Worm (Caenorhabditis elegans) whole organism, mixed stage, embryonic: ENCODE results near the gene ceh-57.

Source experiments
- bed-3 ChIP-seq: fragments of 200-800 bp; sonication (Bioruptor generic); optimal IDR thresholded peaks from 3 replicates; lab custom pipeline; 2018; ENCODE audit warnings: mild to moderate bottlenecking, missing genetic modification characterization, moderate library complexity, missing compliant biosample characterization
- blmp-1 ChIP-seq: fragments of 150-350 bp; optimal IDR thresholded peaks from 2 replicates; lab custom pipeline; 2014; ENCODE audit warnings: missing biosample characterization, missing genetic modification characterization
- ceh-39 ChIP-seq: fragments of 150-350 bp; optimal IDR thresholded peaks from 2 replicates; lab custom pipeline; 2014; ENCODE audit warnings: missing biosample characterization, missing genetic modification characterization
- ceh-43 ChIP-seq: fragments of 200-800 bp; sonication (Bioruptor generic); optimal IDR thresholded peaks from 2 replicates; lab custom pipeline; 2018; ENCODE audit warnings: mild to moderate bottlenecking, missing genetic modification characterization, moderate library complexity, missing compliant biosample characterization
- ceh-83 ChIP-seq: fragments of 200-800 bp; sonication (Bioruptor generic); optimal IDR thresholded peaks from 2 replicates; lab custom pipeline; 2018; ENCODE audit warnings: mild to moderate bottlenecking, missing genetic modification characterization, missing compliant biosample characterization
- ces-1 ChIP-seq: fragments of 150-350 bp; optimal IDR thresholded peaks from 2 replicates; lab custom pipeline; 2014; ENCODE audit warnings: missing biosample characterization, missing genetic modification reagents, missing genetic modification characterization
- cnd-1 ChIP-seq: fragments of 200-800 bp; sonication (Bioruptor generic); optimal IDR thresholded peaks from 2 replicates; lab custom pipeline; 2018; ENCODE audit warnings: mild to moderate bottlenecking, missing genetic modification characterization, missing compliant biosample characterization
- drap-1 ChIP-seq: fragments of 200-800 bp; sonication (Bioruptor generic); optimal IDR thresholded peaks from 3 replicates; lab custom pipeline; 2018; ENCODE audit warnings: mild to moderate bottlenecking, missing genetic modification characterization, missing compliant biosample characterization
- elt-1 ChIP-seq: sonication (generic microtip); optimal IDR thresholded peaks from 2 replicates; lab custom pipeline; 2017; ENCODE audit warnings: missing genetic modification characterization, mild to moderate bottlenecking, missing compliant biosample characterization, antibody characterized with exemption, moderate library complexity, borderline replicate concordance; ENCODE audit not compliant: insufficient read depth
- elt-3 ChIP-seq: fragments of 150-350 bp; optimal IDR thresholded peaks from 2 replicates; lab custom pipeline; 2014; ENCODE audit warnings: missing biosample characterization, missing genetic modification characterization
- flh-1 ChIP-seq: fragments of 200-800 bp; sonication (Bioruptor generic); optimal IDR thresholded peaks from 2 replicates; lab custom pipeline; 2018; ENCODE audit warnings: mild to moderate bottlenecking, missing genetic modification characterization, moderate library complexity, missing compliant biosample characterization
- ham-2 ChIP-seq: fragments of 200-800 bp; sonication (Bioruptor generic); optimal IDR thresholded peaks from 2 replicates; lab custom pipeline; 2018; ENCODE audit warnings: mild to moderate bottlenecking, missing genetic modification characterization, missing compliant biosample characterization
- hlh-1 ChIP-seq: fragments of 150-350 bp; optimal IDR thresholded peaks from 2 replicates; lab custom pipeline; 2014; ENCODE audit warnings: missing biosample characterization, missing genetic modification reagents, missing genetic modification characterization
- lin-13 ChIP-seq: fragments of 150-350 bp; optimal IDR thresholded peaks from 2 replicates; lab custom pipeline; 2014; ENCODE audit warnings: missing biosample characterization, missing genetic modification characterization
- lin-32 ChIP-seq: fragments of 200-800 bp; sonication (Bioruptor generic); optimal IDR thresholded peaks from 2 replicates; lab custom pipeline; 2018; ENCODE audit warnings: mild to moderate bottlenecking, missing genetic modification characterization, missing compliant biosample characterization
- lsy-2 ChIP-seq: fragments of 150-350 bp; optimal IDR thresholded peaks from 2 replicates; lab custom pipeline; 2014; ENCODE audit warnings: missing biosample characterization, missing genetic modification characterization
- mab-5 ChIP-seq: fragments of 150-350 bp; optimal IDR thresholded peaks from 2 replicates; lab custom pipeline; 2014; ENCODE audit warnings: missing biosample characterization, missing genetic modification characterization
- mep-1 ChIP-seq: fragments of 150-350 bp; optimal IDR thresholded peaks from 2 replicates; lab custom pipeline; 2017; ENCODE audit warnings: missing biosample characterization, missing genetic modification reagents, missing genetic modification characterization, inconsistent platforms
- mls-2 ChIP-seq: sonication (generic microtip); optimal IDR thresholded peaks from 2 replicates; lab custom pipeline; 2016; ENCODE audit warnings: mild to moderate bottlenecking, missing genetic modification characterization, moderate library complexity, missing compliant biosample characterization
- nhr-12 ChIP-seq: fragments of 150-350 bp; optimal IDR thresholded peaks from 2 replicates; lab custom pipeline; 2014; ENCODE audit warnings: missing biosample characterization, missing genetic modification characterization
- nhr-2 ChIP-seq: fragments of 150-350 bp; optimal IDR thresholded peaks from 2 replicates; lab custom pipeline; 2014; ENCODE audit warnings: missing biosample characterization, missing genetic modification characterization
- nhr-237 ChIP-seq: fragments of 150-350 bp; optimal IDR thresholded peaks from 2 replicates; lab custom pipeline; 2014; ENCODE audit warnings: missing biosample characterization, missing genetic modification characterization
- nhr-28 ChIP-seq: fragments of 150-350 bp; optimal IDR thresholded peaks from 2 replicates; lab custom pipeline; 2014; ENCODE audit warnings: missing biosample characterization, missing genetic modification characterization
- nhr-76 ChIP-seq: sonication (generic microtip); optimal IDR thresholded peaks from 2 replicates; lab custom pipeline; 2017; ENCODE audit warnings: missing biosample characterization, missing genetic modification characterization
- pha-4 ChIP-seq: fragments of 150-350 bp; optimal IDR thresholded peaks from 2 replicates; lab custom pipeline; 2018; ENCODE audit warnings: missing biosample characterization, missing genetic modification reagents, missing genetic modification characterization
- snpc-4 ChIP-seq: fragments of 150-350 bp; optimal IDR thresholded peaks from 2 replicates; lab custom pipeline; 2014; ENCODE audit warnings: missing biosample characterization, missing genetic modification characterization
- tbx-8 ChIP-seq: fragments of 200-800 bp; sonication (Bioruptor generic); optimal IDR thresholded peaks from 2 replicates; lab custom pipeline; 2018; ENCODE audit warnings: mild to moderate bottlenecking, missing genetic modification characterization, moderate library complexity, missing compliant biosample characterization
- unc-120 ChIP-seq: sonication (generic microtip); optimal IDR thresholded peaks from 2 replicates; lab custom pipeline; 2017; ENCODE audit warnings: missing genetic modification characterization, missing compliant biosample characterization; ENCODE audit not compliant: poor library complexity, severe bottlenecking
- unc-39 ChIP-seq: fragments of 150-350 bp; optimal IDR thresholded peaks from 2 replicates; lab custom pipeline; 2014; ENCODE audit warnings: missing biosample characterization, missing genetic modification characterization
- unc-62 ChIP-seq: fragments of 150-350 bp; optimal IDR thresholded peaks from 2 replicates; lab custom pipeline; 2014; ENCODE audit warnings: missing biosample characterization, missing genetic modification reagents, missing genetic modification characterization
- zip-8 ChIP-seq: fragments of 150-350 bp; optimal IDR thresholded peaks from 2 replicates; lab custom pipeline; 2014; ENCODE audit warnings: missing biosample characterization, missing genetic modification characterization
- ztf-11 ChIP-seq: fragments of 150-350 bp; optimal IDR thresholded peaks from 2 replicates; lab custom pipeline; 2014; ENCODE audit warnings: missing biosample characterization, missing genetic modification characterization

Gene ceh-57

DNA sequence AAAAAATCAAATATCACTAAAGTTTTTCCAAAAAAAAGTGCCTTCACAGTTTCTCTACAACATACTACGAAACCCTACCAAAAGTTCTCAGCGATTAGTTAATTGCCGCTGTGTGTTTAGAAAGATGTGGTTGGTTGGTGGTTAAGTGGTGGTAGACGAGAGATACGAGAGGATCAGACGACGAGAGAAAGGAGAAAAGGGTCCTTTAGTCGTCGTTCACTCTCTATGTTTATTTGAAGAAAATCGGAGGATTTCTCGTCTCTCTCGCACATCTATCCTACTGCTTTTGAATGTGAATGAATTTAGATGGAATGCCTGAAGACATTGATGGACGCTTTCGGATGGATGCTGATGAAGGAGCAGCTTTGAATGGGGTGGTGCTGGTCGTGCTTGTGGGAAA is 3.7 kb upstream of the ceh-57 start:
- TF ChIP-seq snpc-4 (tag; lab: Kevin White, UChicago) (no peak), hlh-1 (tag; lab: Kevin White, UChicago) (peak; percentile 36), nhr-2 (no peak), ceh-43 (no peak), unc-120 (peak; percentile 14), ham-2 (GFP tag; lab: Kevin White, UChicago) (no peak), ces-1 (GFP tag; lab: Kevin White, UChicago) (peak; percentile 71), tbx-8 (GFP tag; lab: Kevin White, UChicago) (no peak), mep-1 (tag; lab: Kevin White, UChicago) (no peak), nhr-28 (no peak), lin-32 (GFP tag; lab: Kevin White, UChicago) (no peak), ceh-39 (tag; lab: Kevin White, UChicago) (no peak), zip-8 (tag; lab: Kevin White, UChicago) (no peak), mab-5 (tag; lab: Kevin White, UChicago) (peak; percentile 18), unc-62 (GFP tag; lab: Kevin White, UChicago) (no peak), lsy-2 (no peak), mls-2 (tag; lab: Kevin White, UChicago) (no peak), ceh-83 (GFP tag; lab: Kevin White, UChicago) (no peak)

- peak; percentile 53 for TF ChIP-seq ceh-43
- no peak for TF ChIP-seq elt-3 (tag; lab: Kevin White, UChicago)
- TF ChIP-seq ces-1 (GFP tag; lab: Kevin White, UChicago): peak; percentile 98
Measured at ce11 chrII:10369547-10370028, 2.5 kb upstream of the ceh-57 start, which contains the start of gene ceh-58. TSS of gene ceh-58 (minus strand) at chrII:10369597.

DNA sequence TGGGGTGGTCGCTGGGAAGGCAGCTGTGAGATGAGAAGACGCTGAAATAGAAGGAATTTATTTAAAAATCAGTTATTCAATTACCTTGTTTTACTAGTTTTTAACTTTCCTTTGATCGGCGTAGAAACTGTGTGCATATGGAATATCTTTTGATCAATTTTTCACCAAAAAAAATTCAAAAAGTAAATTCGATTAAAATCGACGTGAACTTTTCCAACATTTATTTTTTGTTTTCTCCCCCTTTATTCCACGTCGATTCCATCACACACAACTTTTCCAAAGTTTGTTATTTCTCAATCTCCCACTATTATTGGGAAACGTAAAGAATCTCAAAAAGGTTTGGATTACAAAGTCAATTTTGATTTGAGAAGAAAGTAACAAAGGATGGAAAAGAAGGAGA is 6.6 kb downstream of the ceh-57 start, which contains the start of gene C07E3.4:
Gene C07E3.4 (plus strand): TSS at position 301 of the 400 bp plus-strand sequence.
- no peak for TF ChIP-seq tbx-8 (GFP tag; lab: Kevin White, UChicago)
- no peak for TF ChIP-seq nhr-76 (tag; lab: Kevin White, UChicago)

ce11 chrII:10357468-10358007 is 9.6 kb downstream of the ceh-57 start, which contains the start of gene C07E3.3:
TSS of gene C07E3.3 (minus strand) at chrII:10357518.
- TF ChIP-seq cnd-1 (tag; lab: Kevin White, UChicago) (no peak), nhr-237 (tag; lab: Kevin White, UChicago) (no peak), nhr-2 (no peak), nhr-76 (tag; lab: Kevin White, UChicago) (no peak), unc-39 (tag; lab: Kevin White, UChicago) (no peak), lin-32 (GFP tag; lab: Kevin White, UChicago) (no peak)

ce11 chrII:10351963-10352362 is 15.1 kb downstream of the ceh-57 start, which contains the start of gene C07E3.8:
TSS of gene C07E3.8 (plus strand) at chrII:10352263.
- TF ChIP-seq mls-2 (tag; lab: Kevin White, UChicago) (no peak), blmp-1 (no peak), tbx-8 (GFP tag; lab: Kevin White, UChicago) (no peak), pha-4 (tag; lab: Kevin White, UChicago) (no peak), unc-120 (no peak), ztf-11 (tag; lab: Kevin White, UChicago) (no peak), drap-1 (GFP tag; lab: Kevin White, UChicago) (no peak), lin-32 (GFP tag; lab: Kevin White, UChicago) (no peak), flh-1 (GFP tag; lab: Kevin White, UChicago) (no peak), nhr-237 (tag; lab: Kevin White, UChicago) (no peak), nhr-12 (tag; lab: Kevin White, UChicago) (no peak), nhr-2 (no peak), lin-13 (tag; lab: Kevin White, UChicago) (no peak), ces-1 (GFP tag; lab: Kevin White, UChicago) (no peak), elt-1 (tag; lab: Kevin White, UChicago) (no peak), bed-3 (no peak)
